Fruit fly (Drosophila melanogaster) whole organism, prepupa: ENCODE results near the gene RluA-1.

Experiments
- CG10631 ChIP-seq: fragments of 200-800 bp; sonication (Bioruptor generic); optimal IDR thresholded peaks from 2 replicates; lab custom pipeline; 2016; ENCODE audit warnings: missing biosample characterization, missing genetic modification characterization
- CG10669 ChIP-seq: fragments of 200-800 bp; sonication (Bioruptor generic); optimal IDR thresholded peaks from 3 replicates; lab custom pipeline; 2018; ENCODE audit warnings: missing biosample characterization, mild to moderate bottlenecking, missing genetic modification characterization, moderate library complexity
- CG11762 ChIP-seq: fragments of 200-800 bp; sonication (Bioruptor generic); optimal IDR thresholded peaks from 3 replicates; lab custom pipeline; 2016; ENCODE audit warnings: missing biosample characterization, missing genetic modification characterization; ENCODE audit not compliant: insufficient read depth
- CG15336 ChIP-seq: fragments of 200-800 bp; sonication (Bioruptor generic); IDR thresholded peaks from 2 replicates; pipeline ENCODE4 v1.3.6; 2022; ENCODE audit warnings: missing biosample characterization, missing genetic modification characterization
- CG1621 ChIP-seq: fragments of 200-800 bp; sonication (Bioruptor generic); optimal IDR thresholded peaks from 3 replicates; lab custom pipeline; 2018; ENCODE audit warnings: missing biosample characterization, mild to moderate bottlenecking, missing genetic modification characterization
- CG3032 ChIP-seq: fragments of 200-800 bp; optimal IDR thresholded peaks from 2 replicates; lab custom pipeline; 2019; ENCODE audit warnings: missing biosample characterization, mild to moderate bottlenecking, missing genetic modification characterization, moderate library complexity
- CG34406 ChIP-seq: fragments of 200-800 bp; sonication (Bioruptor generic); optimal IDR thresholded peaks from 3 replicates; lab custom pipeline; 2016; ENCODE audit warnings: missing biosample characterization, missing genetic modification characterization
- CG3919 ChIP-seq: fragments of 200-800 bp; sonication (Bioruptor generic); optimal IDR thresholded peaks from 3 replicates; lab custom pipeline; 2016; ENCODE audit warnings: missing biosample characterization, missing genetic modification characterization
- CG6854 ChIP-seq: fragments of 200-800 bp; sonication (Bioruptor generic); optimal IDR thresholded peaks from 2 replicates; lab custom pipeline; 2017; ENCODE audit warnings: missing biosample characterization, mild to moderate bottlenecking, missing genetic modification characterization
- CG8119 ChIP-seq: fragments of 200-800 bp; sonication (Bioruptor generic); IDR thresholded peaks from 3 replicates; pipeline ENCODE4 v1.3.6; 2022; ENCODE audit warnings: missing biosample characterization, missing genetic modification characterization
- CG8632 ChIP-seq: fragments of 200-800 bp; sonication (Bioruptor generic); optimal IDR thresholded peaks from 3 replicates; lab custom pipeline; 2016; ENCODE audit warnings: missing biosample characterization, missing genetic modification characterization
- CG9139 ChIP-seq: fragments of 200-800 bp; sonication (Bioruptor generic); optimal IDR thresholded peaks from 3 replicates; lab custom pipeline; 2017; ENCODE audit warnings: missing biosample characterization, mild to moderate bottlenecking, missing genetic modification characterization
- Eip75B ChIP-seq: fragments of 200-800 bp; sonication (Bioruptor generic); optimal IDR thresholded peaks from 3 replicates; lab custom pipeline; 2016; ENCODE audit warnings: missing biosample characterization, missing genetic modification characterization
- Eip78C ChIP-seq: fragments of 200-800 bp; sonication (Bioruptor generic); peaks from one replicate; lab custom pipeline; 2016; ENCODE audit warnings: missing biosample characterization, missing genetic modification characterization
- Eip93F ChIP-seq: fragments of 200-800 bp; sonication (Bioruptor generic); optimal IDR thresholded peaks from 2 replicates; lab custom pipeline; 2016; ENCODE audit warnings: missing biosample characterization, mild to moderate bottlenecking, missing genetic modification characterization
- Ets21C ChIP-seq: fragments of 200-800 bp; sonication (Bioruptor generic); optimal IDR thresholded peaks from 3 replicates; lab custom pipeline; 2016; ENCODE audit warnings: missing biosample characterization, missing genetic modification characterization
- Ets96B ChIP-seq: fragments of 200-800 bp; optimal IDR thresholded peaks from 2 replicates; lab custom pipeline; 2019; ENCODE audit warnings: missing biosample characterization, mild to moderate bottlenecking, missing genetic modification characterization, moderate library complexity
- Gug ChIP-seq: fragments of 200-800 bp; sonication (Bioruptor generic); IDR thresholded peaks from 2 replicates; pipeline ENCODE4 v1.3.6; 2022; ENCODE audit warnings: missing biosample characterization, missing genetic modification characterization
- Hr38 ChIP-seq: sonication (Bioruptor generic); optimal IDR thresholded peaks from 2 replicates; lab custom pipeline; 2016; ENCODE audit warnings: missing biosample characterization, missing genetic modification characterization
- Hr39 ChIP-seq: fragments of 200-800 bp; sonication (Bioruptor generic); optimal IDR thresholded peaks from 2 replicates; lab custom pipeline; 2016; ENCODE audit warnings: missing biosample characterization, missing genetic modification characterization
- Hr4 ChIP-seq: fragments of 200-800 bp; sonication (Bioruptor generic); optimal IDR thresholded peaks from 3 replicates; lab custom pipeline; 2016; ENCODE audit warnings: missing biosample characterization, missing genetic modification characterization
- OdsH ChIP-seq: fragments of 200-800 bp; sonication (Bioruptor generic); optimal IDR thresholded peaks from 3 replicates; lab custom pipeline; 2016; ENCODE audit warnings: missing biosample characterization, missing genetic modification characterization
- Smox ChIP-seq: fragments of 200-800 bp; sonication (Bioruptor generic); optimal IDR thresholded peaks from 3 replicates; lab custom pipeline; 2016; ENCODE audit warnings: missing biosample characterization, missing genetic modification characterization
- Sox15 ChIP-seq: fragments of 200-800 bp; sonication (Bioruptor generic); optimal IDR thresholded peaks from 3 replicates; lab custom pipeline; 2016; ENCODE audit warnings: missing biosample characterization, missing genetic modification characterization
- cyc ChIP-seq: fragments of 200-800 bp; sonication (Bioruptor generic); optimal IDR thresholded peaks from 3 replicates; lab custom pipeline; 2016; ENCODE audit warnings: missing biosample characterization, missing genetic modification characterization
- dsx ChIP-seq: fragments of 200-800 bp; optimal IDR thresholded peaks from 3 replicates; lab custom pipeline; 2019; ENCODE audit warnings: missing biosample characterization, mild to moderate bottlenecking, missing genetic modification characterization, moderate library complexity; ENCODE audit not compliant: poor library complexity, severe bottlenecking
- eg ChIP-seq: fragments of 200-800 bp; sonication (Bioruptor generic); IDR thresholded peaks from 3 replicates; pipeline ENCODE4 v1.3.6; 2022; ENCODE audit warnings: missing biosample characterization, missing genetic modification characterization
- fd59A ChIP-seq: fragments of 200-800 bp; sonication (Bioruptor generic); optimal IDR thresholded peaks from 2 replicates; lab custom pipeline; 2017; ENCODE audit warnings: missing biosample characterization, mild to moderate bottlenecking, missing genetic modification characterization, missing genetic modification reagents
- fd85E ChIP-seq: fragments of 200-800 bp; sonication (Bioruptor generic); optimal IDR thresholded peaks from 3 replicates; lab custom pipeline; 2016; ENCODE audit warnings: missing biosample characterization, missing genetic modification characterization
- fkh ChIP-seq: fragments of 200-800 bp; sonication (Bioruptor generic); optimal IDR thresholded peaks from 3 replicates; lab custom pipeline; 2017; ENCODE audit warnings: missing biosample characterization, mild to moderate bottlenecking, missing genetic modification characterization, moderate library complexity
- net ChIP-seq: fragments of 200-800 bp; sonication (Bioruptor generic); optimal IDR thresholded peaks from 3 replicates; lab custom pipeline; 2016; ENCODE audit warnings: missing biosample characterization, missing genetic modification characterization
- salr ChIP-seq, 2 experiments: fragments of 200-800 bp; sonication (Bioruptor generic); optimal IDR thresholded peaks; 3 replicates each; lab custom pipeline; 2016 to 2018; ENCODE audit warnings: missing biosample characterization in 2 of 2, missing genetic modification characterization in 2 of 2, mild to moderate bottlenecking in 1 of 2
- svp ChIP-seq: fragments of 200-800 bp; sonication (Bioruptor generic); peaks from one replicate; lab custom pipeline; 2016; ENCODE audit warnings: missing biosample characterization, missing genetic modification characterization
- topi ChIP-seq: fragments of 200-800 bp; sonication (Bioruptor generic); optimal IDR thresholded peaks from 3 replicates; lab custom pipeline; 2016; ENCODE audit warnings: missing biosample characterization, missing genetic modification characterization
- vri ChIP-seq: fragments of 200-800 bp; sonication (Bioruptor generic); optimal IDR thresholded peaks from 3 replicates; lab custom pipeline; 2016; ENCODE audit warnings: missing biosample characterization, mild to moderate bottlenecking, missing genetic modification characterization

Gene RluA-1

dm6 chr2L:10483073-10483472, 8.9 kb upstream of the RluA-1 start, which contains the start of gene Grip75:
Grip75 (plus strand) TSS chr2L:10483295.
- TF ChIP-seq CG8632 (GFP tag; lab: Kevin White, UChicago) (no peak), Gug (GFP tag; lab: Robert Waterston, UW) (no peak), CG34406 (GFP tag; lab: Kevin White, UChicago) (no peak), CG6854 (GFP tag; lab: Kevin White, UChicago) (no peak)

- no peak for TF ChIP-seq CG11762 (GFP tag; lab: Kevin White, UChicago)
- TF ChIP-seq Hr4 (GFP tag; lab: Kevin White, UChicago) = no peak
- TF ChIP-seq fkh (GFP tag; lab: Kevin White, UChicago) = peak; percentile 59
- no peak for TF ChIP-seq Sox15 (GFP tag; lab: Kevin White, UChicago)
- TF ChIP-seq CG15336 (GFP tag; lab: Robert Waterston, UW) = peak; percentile 33; the same call in 1 of the 2 replicates
- TF ChIP-seq fd59A (GFP tag; lab: Kevin White, UChicago) = no peak
- TF ChIP-seq CG8119 (GFP tag; lab: Robert Waterston, UW) = peak; percentile 31; the same call in 1 of the 3 replicates
- no peak for TF ChIP-seq cyc (GFP tag; lab: Kevin White, UChicago)
Observed at dm6 chr2L:10479859-10480258, 5.7 kb upstream of the RluA-1 start.

DNA sequence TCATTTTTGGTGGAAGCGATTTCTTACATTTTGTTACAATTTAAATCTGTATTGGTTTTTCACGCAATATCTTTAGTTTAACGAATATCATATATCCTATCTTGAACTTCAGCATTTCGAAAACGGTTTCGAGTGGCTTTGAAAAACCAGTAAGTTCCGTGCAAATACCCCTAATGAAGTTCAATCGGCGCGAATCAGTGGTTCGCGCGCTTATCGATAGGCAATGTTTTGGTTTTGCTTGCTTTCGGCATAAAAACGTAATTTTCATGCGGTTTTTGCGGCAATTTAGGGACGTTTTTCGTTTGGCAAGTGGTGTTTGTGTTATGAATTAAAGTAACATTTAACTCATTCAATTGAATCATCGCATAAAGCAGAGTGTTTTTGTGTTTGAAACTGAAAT, 2.7 kb upstream of the RluA-1 start, which contains the start of gene RluA-2:
Gene RluA-2 (plus strand): TSS at position 195 of the 400 bp plus-strand sequence.
- TF ChIP-seq CG3032 (tag; lab: Kevin White, UChicago) = no peak
- TF ChIP-seq CG8632 (GFP tag; lab: Kevin White, UChicago) = no peak
- TF ChIP-seq, all 60 proteins: peak for 0

- no peak for TF ChIP-seq fd85E (GFP tag; lab: Kevin White, UChicago)
- no peak for TF ChIP-seq Eip75B (GFP tag; lab: Kevin White, UChicago)
- TF ChIP-seq Smox (GFP tag; lab: Kevin White, UChicago) = no peak
- TF ChIP-seq fkh (GFP tag; lab: Kevin White, UChicago) = no peak
- TF ChIP-seq CG1621 (tag; lab: Kevin White, UChicago) = no peak
- TF ChIP-seq CG3919 = no peak
- no peak for TF ChIP-seq Ets21C (GFP tag; lab: Kevin White, UChicago)
- TF ChIP-seq salr (GFP tag; optimal IDR thresholded peaks at IDR 0.05; lab: Kevin White, UChicago) = no peak
- no peak for TF ChIP-seq vri (GFP tag; lab: Kevin White, UChicago)
- no peak for TF ChIP-seq Eip93F (GFP tag; lab: Kevin White, UChicago)
- no peak for TF ChIP-seq CG3032 (tag; lab: Kevin White, UChicago)
- TF ChIP-seq CG10669 (GFP tag; lab: Kevin White, UChicago) = no peak
- TF ChIP-seq Eip78C (GFP tag; lab: Kevin White, UChicago) = no peak
Observed at dm6 chr2L:10474815-10475214, 666 bp upstream of the RluA-1 start.

DNA sequence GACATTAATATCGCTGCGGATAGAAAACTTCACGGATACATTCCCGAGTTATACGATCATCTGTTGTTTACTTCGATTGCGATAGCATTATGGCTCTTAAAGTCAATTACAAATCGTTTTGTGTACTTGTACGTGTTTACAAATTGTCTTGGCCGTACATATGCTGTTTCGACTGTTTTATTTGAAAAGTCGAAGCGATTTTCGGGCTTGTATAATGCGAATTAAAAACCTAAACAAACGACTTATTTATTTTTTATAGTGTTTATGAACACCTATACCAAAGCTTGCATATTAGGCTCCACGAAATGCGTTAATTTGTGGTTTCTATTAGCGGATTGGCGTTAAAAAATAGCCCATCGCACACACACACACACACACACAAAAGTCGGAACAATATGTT, 1.9 kb downstream of the RluA-1 start:
- TF ChIP-seq fkh (GFP tag; lab: Kevin White, UChicago) (peak; percentile 69), Sox15 (GFP tag; lab: Kevin White, UChicago) (no peak)

dm6 chr2L:10470211-10470610, 3.9 kb downstream of the RluA-1 start:
- peak; percentile 36 for TF ChIP-seq dsx (GFP tag; lab: Kevin White, UChicago)
- TF ChIP-seq Eip78C (GFP tag; lab: Kevin White, UChicago) = peak; percentile 16
- TF ChIP-seq Hr39 = no peak

- TF ChIP-seq Eip75B (GFP tag; lab: Kevin White, UChicago) (no peak), Hr39 (no peak), CG3919 (no peak), svp (GFP tag; lab: Kevin White, UChicago) (no peak), Eip93F (GFP tag; lab: Kevin White, UChicago) (no peak), Ets96B (no peak), topi (GFP tag; lab: Kevin White, UChicago) (no peak), Sox15 (GFP tag; lab: Kevin White, UChicago) (no peak), OdsH (GFP tag; lab: Kevin White, UChicago) (no peak), dsx (GFP tag; lab: Kevin White, UChicago) (no peak), net (no peak), Smox (GFP tag; lab: Kevin White, UChicago) (no peak), CG10631 (GFP tag; lab: Kevin White, UChicago) (no peak), CG10669 (GFP tag; lab: Kevin White, UChicago) (no peak), eg (GFP tag; lab: Robert Waterston, UW) (no peak), CG9139 (no peak), Hr38 (GFP tag; lab: Kevin White, UChicago) (no peak)
Observed at dm6 chr2L:10468978-10469377, 5.2 kb downstream of the RluA-1 start.
